Fruit fly (Drosophila melanogaster) whole organism, embryonic: ENCODE data around the gene CG42876.

Experiments used
- Adf1 ChIP-seq: fragments of 200-800 bp; sonication (Bioruptor generic); IDR thresholded peaks from 2 replicates; pipeline ENCODE4 v1.3.6; 2022; ENCODE audit warnings: missing biosample characterization, missing genetic modification characterization
- Atf6 ChIP-seq: fragments of 200-800 bp; sonication (Bioruptor generic); IDR thresholded peaks from 2 replicates; pipeline ENCODE4 v1.3.6; 2022; ENCODE audit warnings: missing biosample characterization, missing genetic modification characterization
- Bdp1 ChIP-seq: fragments of 200-800 bp; sonication (Bioruptor generic); optimal IDR thresholded peaks from 3 replicates; lab custom pipeline; 2016; ENCODE audit warnings: missing biosample characterization, missing genetic modification characterization
- CG11085 ChIP-seq: fragments of 200-800 bp; sonication (Bioruptor generic); IDR thresholded peaks from 2 replicates; pipeline ENCODE4 v1.3.6; 2022; ENCODE audit warnings: missing biosample characterization, missing genetic modification characterization
- CG12071 ChIP-seq: fragments of 200-800 bp; sonication (Bioruptor generic); optimal IDR thresholded peaks from 3 replicates; lab custom pipeline; 2018; ENCODE audit warnings: missing biosample characterization, mild to moderate bottlenecking, missing genetic modification characterization
- CG12219 ChIP-seq: fragments of 200-800 bp; sonication (Bioruptor generic); optimal IDR thresholded peaks from 3 replicates; lab custom pipeline; 2018; ENCODE audit warnings: missing biosample characterization, mild to moderate bottlenecking, missing genetic modification characterization
- CG15073 ChIP-seq: fragments of 200-800 bp; sonication (Bioruptor generic); optimal IDR thresholded peaks from 2 replicates; lab custom pipeline; 2016; ENCODE audit warnings: missing biosample characterization, missing genetic modification characterization
- CG17612 ChIP-seq: fragments of 200-800 bp; sonication (Bioruptor generic); IDR thresholded peaks from 2 replicates; pipeline ENCODE4 v1.3.6; 2022; ENCODE audit warnings: missing biosample characterization, missing genetic modification characterization
- CG2875 ChIP-seq: fragments of 200-800 bp; sonication (Bioruptor generic); optimal IDR thresholded peaks from 2 replicates; lab custom pipeline; 2017; ENCODE audit warnings: missing biosample characterization, mild to moderate bottlenecking, missing genetic modification characterization, missing genetic modification reagents
- CG30403 ChIP-seq: fragments of 200-800 bp; sonication (Bioruptor generic); optimal IDR thresholded peaks from 3 replicates; lab custom pipeline; 2016; ENCODE audit warnings: missing biosample characterization, missing genetic modification characterization
- CG31388 ChIP-seq: fragments of 200-800 bp; sonication (Bioruptor generic); optimal IDR thresholded peaks from 2 replicates; lab custom pipeline; 2016; ENCODE audit warnings: missing biosample characterization, missing genetic modification characterization
- CG4820 ChIP-seq: fragments of 200-800 bp; sonication (Bioruptor generic); optimal IDR thresholded peaks from 3 replicates; lab custom pipeline; 2016; ENCODE audit warnings: missing biosample characterization, missing genetic modification characterization
- CG5953 ChIP-seq: fragments of 200-800 bp; sonication (Bioruptor generic); IDR thresholded peaks from 2 replicates; pipeline ENCODE4 v1.3.6; 2022; ENCODE audit warnings: missing biosample characterization, missing genetic modification characterization
- CG6813 ChIP-seq: fragments of 200-800 bp; sonication (Bioruptor generic); optimal IDR thresholded peaks from 2 replicates; lab custom pipeline; 2017; ENCODE audit warnings: missing biosample characterization, missing genetic modification characterization, mild to moderate bottlenecking, moderate library complexity, missing genetic modification reagents
- CG7786 ChIP-seq: fragments of 200-800 bp; sonication (Bioruptor generic); optimal IDR thresholded peaks from 2 replicates; lab custom pipeline; 2016; ENCODE audit warnings: missing biosample characterization, missing genetic modification characterization
- CG7987 ChIP-seq: fragments of 200-800 bp; sonication (Bioruptor generic); optimal IDR thresholded peaks from 2 replicates; lab custom pipeline; 2018; ENCODE audit warnings: missing biosample characterization, mild to moderate bottlenecking, missing genetic modification characterization, moderate library complexity
- CG8359 ChIP-seq: fragments of 200-800 bp; sonication (Bioruptor generic); optimal IDR thresholded peaks from 2 replicates; lab custom pipeline; 2017; ENCODE audit warnings: missing biosample characterization, mild to moderate bottlenecking, missing genetic modification characterization, borderline replicate concordance
- CG8924 ChIP-seq: fragments of 200-800 bp; optimal IDR thresholded peaks from 3 replicates; lab custom pipeline; 2019; ENCODE audit warnings: missing biosample characterization, mild to moderate bottlenecking, missing genetic modification characterization, moderate library complexity
- CG9932 ChIP-seq: fragments of 200-800 bp; sonication (Bioruptor generic); IDR thresholded peaks from 2 replicates; pipeline ENCODE4 v1.3.6; 2022; ENCODE audit warnings: missing biosample characterization, missing genetic modification characterization
- Dad ChIP-seq: fragments of 200-800 bp; sonication (Bioruptor generic); optimal IDR thresholded peaks from 3 replicates; lab custom pipeline; 2016; ENCODE audit warnings: missing biosample characterization, missing genetic modification characterization
- Dek ChIP-seq: fragments of 200-800 bp; sonication (Bioruptor generic); optimal IDR thresholded peaks from 3 replicates; lab custom pipeline; 2019; ENCODE audit warnings: missing biosample characterization, mild to moderate bottlenecking, missing genetic modification characterization, moderate library complexity
- Dref ChIP-seq: fragments of 200-800 bp; sonication (Bioruptor generic); IDR thresholded peaks from 2 replicates; pipeline ENCODE4 v1.3.6; 2022; ENCODE audit warnings: missing biosample characterization, missing genetic modification characterization
- E2f2 ChIP-seq: fragments of 200-800 bp; sonication (Bioruptor generic); IDR thresholded peaks from 2 replicates; pipeline ENCODE4 v1.3.6; 2022; ENCODE audit warnings: missing biosample characterization, missing genetic modification characterization
- HmgD ChIP-seq: fragments of 200-800 bp; sonication (Bioruptor generic); optimal IDR thresholded peaks from 3 replicates; lab custom pipeline; 2016; ENCODE audit warnings: missing biosample characterization, missing genetic modification characterization
- Hmr ChIP-seq: fragments of 200-800 bp; sonication (Bioruptor generic); optimal IDR thresholded peaks from 3 replicates; lab custom pipeline; 2017; ENCODE audit warnings: mild to moderate bottlenecking, missing biosample characterization, missing genetic modification reagents, missing genetic modification characterization
- Meics ChIP-seq: fragments of 200-800 bp; sonication (Bioruptor generic); optimal IDR thresholded peaks from 2 replicates; lab custom pipeline; 2017; ENCODE audit warnings: missing biosample characterization, mild to moderate bottlenecking, missing genetic modification characterization
- NC2α ChIP-seq: fragments of 200-800 bp; sonication (Bioruptor generic); optimal IDR thresholded peaks from 2 replicates; lab custom pipeline; 2016; ENCODE audit warnings: missing biosample characterization, missing genetic modification characterization
- Pdp1 ChIP-seq, 2 experiments: fragments of 200-800 bp; sonication (Bioruptor generic); optimal IDR thresholded peaks; 3 replicates each; lab custom pipeline; 2016; ENCODE audit warnings: missing biosample characterization in 2 of 2, missing genetic modification characterization in 2 of 2, mild to moderate bottlenecking in 1 of 2, moderate library complexity in 1 of 2
- chif ChIP-seq, 2 experiments: fragments of 200-800 bp; sonication (Bioruptor generic); optimal IDR thresholded peaks; 3 replicates each; lab custom pipeline; 2016; ENCODE audit warnings: missing biosample characterization in 2 of 2, missing genetic modification characterization in 2 of 2
- ci ChIP-seq: fragments of 200-800 bp; sonication (Bioruptor generic); IDR thresholded peaks from 3 replicates; pipeline ENCODE4 v1.3.6; 2022; ENCODE audit warnings: missing biosample characterization, missing genetic modification characterization
- cwo ChIP-seq: fragments of 200-800 bp; sonication (Bioruptor generic); optimal IDR thresholded peaks from 3 replicates; lab custom pipeline; 2017; ENCODE audit warnings: missing biosample characterization, missing genetic modification characterization, mild to moderate bottlenecking, moderate library complexity, missing genetic modification reagents
- dpn ChIP-seq, 2 experiments: fragments of 200-800 bp; sonication (Bioruptor generic); optimal IDR thresholded peaks; 3 replicates each; lab custom pipeline; 2016; ENCODE audit warnings: missing biosample characterization in 2 of 2, missing genetic modification characterization in 2 of 2
- en ChIP-seq: fragments of 200-800 bp; sonication (Bioruptor generic); optimal IDR thresholded peaks from 2 replicates; lab custom pipeline; 2016; ENCODE audit warnings: missing biosample characterization, missing genetic modification characterization
- fd102C ChIP-seq: fragments of 200-800 bp; sonication (Bioruptor generic); optimal IDR thresholded peaks from 2 replicates; lab custom pipeline; 2018; ENCODE audit warnings: missing biosample characterization, mild to moderate bottlenecking, missing genetic modification characterization, moderate library complexity
- inv ChIP-seq: fragments of 200-800 bp; sonication (Bioruptor generic); IDR thresholded peaks from 2 replicates; pipeline ENCODE4 v1.3.6; 2022; ENCODE audit warnings: missing biosample characterization, missing genetic modification characterization; ENCODE audit not compliant: partially characterized antibody
- knrl ChIP-seq: fragments of 200-800 bp; sonication (Bioruptor generic); IDR thresholded peaks from 3 replicates; pipeline ENCODE4 v1.3.6; 2022; ENCODE audit warnings: missing biosample characterization, missing genetic modification characterization; ENCODE audit not compliant: partially characterized antibody
- otp ChIP-seq: fragments of 200-800 bp; sonication (Bioruptor generic); IDR thresholded peaks from 3 replicates; pipeline ENCODE4, ENCODE4 v1.3.6; 2022; ENCODE audit warnings: missing biosample characterization, missing genetic modification characterization
- pfk ChIP-seq: fragments of 200-800 bp; sonication (Bioruptor generic); optimal IDR thresholded peaks from 2 replicates; lab custom pipeline; 2018; ENCODE audit warnings: missing biosample characterization, mild to moderate bottlenecking, missing genetic modification characterization, moderate library complexity
- row ChIP-seq: fragments of 200-800 bp; sonication (Bioruptor generic); IDR thresholded peaks from 3 replicates; pipeline ENCODE4 v1.3.6; 2022; ENCODE audit warnings: missing biosample characterization, missing genetic modification characterization
- run ChIP-seq: fragments of 200-800 bp; sonication (Bioruptor generic); optimal IDR thresholded peaks from 3 replicates; lab custom pipeline; 2018; ENCODE audit warnings: missing biosample characterization, mild to moderate bottlenecking, missing genetic modification characterization
- schlank ChIP-seq: fragments of 200-800 bp; sonication (Bioruptor generic); optimal IDR thresholded peaks from 2 replicates; lab custom pipeline; 2018; ENCODE audit warnings: missing biosample characterization, mild to moderate bottlenecking, missing genetic modification characterization
- shn ChIP-seq: fragments of 200-800 bp; sonication (Bioruptor generic); optimal IDR thresholded peaks from 3 replicates; lab custom pipeline; 2016; ENCODE audit warnings: missing biosample characterization, missing genetic modification characterization
- slbo ChIP-seq: fragments of 200-800 bp; sonication (Bioruptor generic); IDR thresholded peaks from 2 replicates; pipeline ENCODE4 v1.3.6; 2022; ENCODE audit warnings: missing biosample characterization, missing genetic modification characterization
- tx ChIP-seq: fragments of 200-800 bp; sonication (Bioruptor generic); optimal IDR thresholded peaks from 2 replicates; lab custom pipeline; 2016; ENCODE audit warnings: missing biosample characterization, missing genetic modification characterization
- vfl ChIP-seq: fragments of 200-800 bp; sonication (Bioruptor generic); optimal IDR thresholded peaks from 2 replicates; lab custom pipeline; 2016; ENCODE audit warnings: missing biosample characterization, missing genetic modification characterization
- vnd ChIP-seq: fragments of 200-800 bp; sonication (Bioruptor generic); IDR thresholded peaks from 3 replicates; pipeline ENCODE4 v1.3.6; 2022; ENCODE audit warnings: missing biosample characterization, missing genetic modification characterization; ENCODE audit not compliant: partially characterized antibody

CG42876 gene

DNA sequence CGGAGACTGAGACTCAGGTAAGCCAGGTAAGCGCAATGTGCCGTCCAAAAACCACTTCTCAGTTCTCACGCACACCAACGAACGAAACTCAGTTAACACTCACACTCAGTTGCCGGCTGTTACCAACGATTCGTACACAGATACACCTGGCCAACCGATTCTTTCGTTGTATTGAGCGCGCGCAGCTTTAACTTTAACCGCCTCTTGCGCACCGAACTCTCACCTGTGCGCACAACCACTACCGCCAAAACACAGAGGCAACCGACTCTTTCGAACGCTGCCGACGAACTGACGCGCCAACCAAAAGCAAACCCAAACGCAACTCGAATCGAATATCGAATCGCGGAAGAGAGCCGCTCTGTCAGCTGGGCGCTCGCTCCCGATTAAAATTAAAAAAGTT is 49.5 kb downstream of the CG42876 start, which contains the start of gene Gli (continued):
- TF ChIP-seq chif (GFP tag; optimal IDR thresholded peaks at IDR 0.05; lab: Kevin White, UChicago) = no peak
- TF ChIP-seq CG30403 = no peak
- peak; percentile 31 for TF ChIP-seq fd102C (GFP tag; lab: Kevin White, UChicago)
- TF ChIP-seq vnd (GFP tag; lab: Robert Waterston, UW) = 0 out of 3 replicates have a peak, but pooled peaks have one; percentile 11
- TF ChIP-seq CG9932 (GFP tag; lab: Robert Waterston, UW) = peak; percentile 39; the same call in 1 of the 2 replicates
- TF ChIP-seq CG7987 (GFP tag; lab: Kevin White, UChicago) = peak; percentile 59
- peak; percentile 10 for TF ChIP-seq vfl (GFP tag; lab: Kevin White, UChicago)
- TF ChIP-seq Pdp1 (GFP tag; optimal IDR thresholded peaks at IDR 0.05; lab: Kevin White, UChicago) = peak in 1 of 2 experiments; percentile 46
- TF ChIP-seq CG12071 (GFP tag; lab: Kevin White, UChicago) = peak; percentile 61
- peak; percentile 8 for TF ChIP-seq cwo (GFP tag; lab: Kevin White, UChicago)

DNA sequence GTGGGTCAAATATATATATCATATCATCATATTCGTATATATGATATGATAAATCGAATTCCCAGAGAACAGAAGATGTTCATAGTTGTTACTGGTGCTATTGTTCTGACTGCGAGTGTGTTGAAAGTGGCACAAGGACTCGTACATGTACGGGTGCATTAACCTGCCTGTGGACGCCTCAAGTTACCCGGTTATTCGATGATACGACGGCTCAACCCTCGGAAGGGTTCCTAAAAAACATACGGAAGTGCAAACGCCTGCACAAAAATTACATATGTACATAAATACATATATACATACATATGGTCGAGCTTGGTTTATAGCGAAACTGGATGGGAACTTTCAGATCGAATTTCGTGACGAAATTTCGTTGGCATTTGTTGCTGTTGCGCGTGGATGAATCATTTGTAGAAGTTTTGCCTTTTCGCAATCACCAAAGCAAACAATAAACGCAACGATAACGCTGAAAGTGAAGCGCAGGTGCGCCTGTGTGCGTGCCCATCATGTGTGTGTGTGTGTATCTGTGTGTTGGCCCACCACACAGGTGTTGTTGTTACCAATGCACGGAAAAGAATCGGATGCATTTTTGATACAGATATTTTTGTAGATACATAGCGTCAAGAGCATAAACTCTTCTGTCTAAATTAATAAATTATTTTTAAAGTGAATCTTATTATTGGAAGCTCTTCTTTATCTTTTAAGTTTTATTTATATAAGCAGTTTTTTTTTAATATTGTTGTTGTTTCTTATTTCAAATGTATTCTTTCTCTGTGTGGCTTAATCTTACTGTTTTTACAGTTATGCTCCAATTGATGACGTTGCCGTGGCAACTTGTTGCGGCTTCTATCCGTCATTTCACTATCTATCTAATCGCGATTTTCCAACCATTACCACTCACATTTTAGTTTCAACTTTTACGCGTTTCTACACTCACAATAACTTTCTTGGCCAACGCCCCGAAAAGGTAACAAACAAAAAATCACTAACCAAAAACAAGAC is 50.2 kb downstream of the CG42876 start:
- peak; percentile 46; the same call in 1 of the 2 replicates for TF ChIP-seq E2f2 (GFP tag; lab: Robert Waterston, UW)
- no peak for TF ChIP-seq knrl (GFP tag; lab: Robert Waterston, UW)
- no peak for TF ChIP-seq pfk (GFP tag; lab: Kevin White, UChicago)
- TF ChIP-seq CG8359 (GFP tag; lab: Kevin White, UChicago) = peak; percentile 21
- TF ChIP-seq CG8924 (tag; lab: Kevin White, UChicago) = peak; percentile 85
- TF ChIP-seq Meics (GFP tag; lab: Kevin White, UChicago) = peak; percentile 62
- TF ChIP-seq CG4820 (GFP tag; lab: Kevin White, UChicago) = peak; percentile 70
- peak; percentile 67; the same call in 1 of the 2 replicates for TF ChIP-seq CG5953
- peak; percentile 9 for TF ChIP-seq CG15073 (GFP tag; lab: Kevin White, UChicago)
- peak; percentile 27 for TF ChIP-seq Bdp1 (GFP tag; lab: Kevin White, UChicago)
- no peak for TF ChIP-seq inv (GFP tag; lab: Robert Waterston, UW)
- peak; percentile 15 to 64 for TF ChIP-seq dpn (GFP tag; optimal IDR thresholded peaks at IDR 0.05; lab: Kevin White, UChicago)
- TF ChIP-seq CG6813 (GFP tag; lab: Kevin White, UChicago) = peak; percentile 23
- no peak for TF ChIP-seq HmgD (GFP tag; lab: Kevin White, UChicago)
- TF ChIP-seq Dref (GFP tag; lab: Robert Waterston, UW) = no peak
- 0 out of 2 replicates have a peak, but pooled peaks have one; percentile 39 for TF ChIP-seq CG9932 (GFP tag; lab: Robert Waterston, UW)
- no peak for TF ChIP-seq en
- TF ChIP-seq CG7786 (GFP tag; lab: Kevin White, UChicago) = peak; percentile 2
- TF ChIP-seq schlank = no peak
- TF ChIP-seq CG2875 = peak; percentile 66
- TF ChIP-seq NC2α (GFP tag; lab: Kevin White, UChicago) = no peak
- TF ChIP-seq Dek = peak; percentile 44
- TF ChIP-seq Adf1 = no peak; the same call in 1 of the 2 replicates
- no peak for TF ChIP-seq tx (GFP tag; lab: Kevin White, UChicago)
- TF ChIP-seq Atf6 (GFP tag; lab: Robert Waterston, UW) = peak; percentile 74
- TF ChIP-seq row (GFP tag; lab: Robert Waterston, UW) = peak; percentile 89
- peak; percentile 20 for TF ChIP-seq Dad
- peak; percentile 53 for TF ChIP-seq Hmr (GFP tag; lab: Kevin White, UChicago)
- TF ChIP-seq CG31388 (GFP tag; lab: Kevin White, UChicago) = peak; percentile 22
- no peak for TF ChIP-seq CG17612 (GFP tag; lab: Robert Waterston, UW)
- peak; percentile 57; the same call in 1 of the 3 replicates for TF ChIP-seq otp (GFP tag; lab: Robert Waterston, UW)
- TF ChIP-seq CG11085 (GFP tag; lab: Robert Waterston, UW) = no peak
- TF ChIP-seq slbo (GFP tag; lab: Robert Waterston, UW) = peak; percentile 62
- no peak for TF ChIP-seq run (tag; lab: Kevin White, UChicago)
- peak; percentile 43 for TF ChIP-seq CG12219 (GFP tag; lab: Kevin White, UChicago)
- peak; percentile 82 for TF ChIP-seq ci (GFP tag; lab: Robert Waterston, UW)
- TF ChIP-seq shn (GFP tag; lab: Kevin White, UChicago) = peak; percentile 37
